Worm (Caenorhabditis elegans) whole organism, early embryonic: ENCODE results near the gene igcm-2.

Experiments
- F13C5.2 ChIP-seq: sonication (generic microtip); optimal IDR thresholded peaks from 2 replicates; lab custom pipeline; 2017; ENCODE audit warnings: mild to moderate bottlenecking, missing genetic modification characterization, inconsistent platforms, missing compliant biosample characterization
- ama-1 ChIP-seq: fragments of 150-350 bp; optimal IDR thresholded peaks from 2 replicates; lab custom pipeline; 2014
- tbx-11 ChIP-seq: fragments of 200-800 bp; sonication (Bioruptor generic); IDR thresholded peaks from 2 replicates; pipeline ENCODE4 v1.3.6; 2022; ENCODE audit warnings: missing genetic modification characterization, missing compliant biosample characterization
- tra-4 ChIP-seq: sonication (generic microtip); optimal IDR thresholded peaks from 2 replicates; lab custom pipeline; 2017; ENCODE audit warnings: missing genetic modification characterization, missing compliant biosample characterization

ce11 chrX:6337951-6338350 lies 53.4 kb downstream of the igcm-2 start, which contains the start of gene C03B1.13:
- no peak for TF ChIP-seq ama-1 (lab: Kevin White, UChicago)
- no peak for TF ChIP-seq tra-4 (tag; lab: Kevin White, UChicago)
- no peak for TF ChIP-seq tbx-11
- no peak for TF ChIP-seq F13C5.2 (tag; lab: Kevin White, UChicago)
